Worm (Caenorhabditis elegans) whole organism, L3 larva: ENCODE data around the gene F15D4.5.

Experiments
- ceh-9 ChIP-seq: sonication (generic microtip); optimal IDR thresholded peaks from 2 replicates; lab custom pipeline; 2018; ENCODE audit warnings: missing biosample characterization, missing genetic modification characterization
- nfya-1 ChIP-seq: sonication (generic microtip); optimal IDR thresholded peaks from 2 replicates; lab custom pipeline; 2017; ENCODE audit warnings: missing genetic modification characterization, mild to moderate bottlenecking, missing compliant biosample characterization, antibody characterized with exemption, moderate library complexity; ENCODE audit not compliant: insufficient read depth
- nhr-237 ChIP-seq: fragments of 150-350 bp; optimal IDR thresholded peaks from 2 replicates; lab custom pipeline; 2014; ENCODE audit warnings: missing biosample characterization, missing genetic modification characterization
- nhr-25 ChIP-seq: sonication (generic microtip); optimal IDR thresholded peaks from 2 replicates; lab custom pipeline; 2017; ENCODE audit warnings: missing biosample characterization, missing genetic modification characterization
- nhr-76 ChIP-seq: fragments of 150-350 bp; sonication (generic microtip); optimal IDR thresholded peaks from 5 replicates; lab custom pipeline; 2014; ENCODE audit warnings: missing biosample characterization, missing genetic modification characterization
- snpc-4 ChIP-seq: fragments of 150-350 bp; optimal IDR thresholded peaks from 2 replicates; lab custom pipeline; 2014; ENCODE audit warnings: missing biosample characterization, missing genetic modification characterization
- ztf-11 ChIP-seq: fragments of 150-350 bp; optimal IDR thresholded peaks from 2 replicates; lab custom pipeline; 2014; ENCODE audit warnings: missing biosample characterization, missing genetic modification characterization

DNA sequence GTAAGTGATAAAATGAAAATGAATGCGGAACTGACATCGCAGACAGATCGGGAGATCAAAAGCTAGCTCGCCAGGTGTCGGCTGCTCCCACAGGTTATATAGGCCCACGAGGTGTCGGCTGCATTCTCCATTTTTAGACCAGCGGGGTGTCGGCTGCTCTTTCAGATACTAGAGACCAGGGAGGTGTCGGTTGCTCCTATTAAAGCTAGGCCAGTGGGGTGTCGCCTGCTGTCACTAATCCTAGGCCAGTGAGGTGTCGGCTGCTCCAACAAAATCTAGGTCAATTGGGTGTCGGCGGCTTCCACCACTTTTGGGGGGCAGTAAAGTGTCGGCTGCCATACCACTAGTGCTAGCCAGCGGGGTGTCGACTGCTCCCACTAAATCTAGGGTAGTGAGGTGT is 44.7 kb downstream of the F15D4.5 start:
- TF ChIP-seq ceh-9 (tag; lab: Kevin White, UChicago) (no peak), nfya-1 (tag; lab: Kevin White, UChicago) (no peak), ztf-11 (no peak), nhr-25 (tag; lab: Kevin White, UChicago) (no peak), nhr-237 (tag; lab: Kevin White, UChicago) (no peak), nhr-76 (tag; lab: Kevin White, UChicago) (no peak), snpc-4 (no peak)
